Fruit fly (Drosophila melanogaster) whole organism, wandering third instar larva: ENCODE results near the gene CG43145.

Source experiments
- Hnf4 ChIP-seq: fragments of 200-800 bp; sonication (Bioruptor generic); optimal IDR thresholded peaks from 2 replicates; lab custom pipeline; 2016; ENCODE audit warnings: missing biosample characterization, mild to moderate bottlenecking, missing genetic modification characterization
- Hr78 ChIP-seq: fragments of >200 bp; optimal IDR thresholded peaks from 2 replicates; lab custom pipeline; 2017; ENCODE audit warnings: missing biosample characterization, missing genetic modification characterization
- fru ChIP-seq: fragments of 200-800 bp; sonication (Bioruptor generic); optimal IDR thresholded peaks from 3 replicates; lab custom pipeline; 2016; ENCODE audit warnings: missing biosample characterization, mild to moderate bottlenecking, missing genetic modification characterization
- h ChIP-seq: fragments of 200-800 bp; sonication (Bioruptor generic); optimal IDR thresholded peaks from 3 replicates; lab custom pipeline; 2016; ENCODE audit warnings: missing biosample characterization, mild to moderate bottlenecking, missing genetic modification characterization
- woc ChIP-seq: sonication (Bioruptor generic); optimal IDR thresholded peaks from 2 replicates; lab custom pipeline; 2016; ENCODE audit warnings: missing biosample characterization, mild to moderate bottlenecking, missing genetic modification characterization

- TF ChIP-seq fru (GFP tag; lab: Kevin White, UChicago): no peak
- no peak for TF ChIP-seq Hnf4 (GFP tag; lab: Kevin White, UChicago)
- TF ChIP-seq Hr78 (GFP tag; lab: Kevin White, UChicago): no peak
- TF ChIP-seq woc: no peak
- no peak for TF ChIP-seq h (GFP tag; lab: Kevin White, UChicago)
Measured at dm6 chr2L:3706963-3707362, 5.3 kb downstream of the CG43145 start, which contains the start of gene CG31777.
